Worm (Caenorhabditis elegans): ENCODE results near the gene set-19.

DNA sequence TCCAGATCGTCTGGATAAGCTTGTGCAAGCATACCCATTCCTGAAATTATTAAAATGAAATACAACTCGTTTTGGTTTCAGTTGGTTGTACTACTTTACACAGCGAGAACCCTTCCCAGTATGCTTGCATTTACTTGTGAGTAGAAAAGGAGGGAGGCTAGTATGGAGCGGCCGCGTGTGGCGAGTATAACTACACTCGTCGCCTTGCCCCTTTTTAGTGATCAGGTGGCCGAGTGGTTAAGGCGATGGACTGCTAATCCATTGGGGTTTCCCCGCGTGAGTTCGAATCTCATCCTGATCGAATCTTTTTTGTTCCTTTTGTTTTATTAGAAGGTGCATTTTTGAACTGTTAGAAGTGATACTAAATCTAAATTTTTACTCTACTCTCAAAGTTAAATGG lies 27.8 kb upstream of the set-19 start:
- no peak for TF ChIP-seq ama-1 (optimal IDR thresholded peaks at IDR 0.05)
- no peak for TF ChIP-seq lin-13 (GFP tag; optimal IDR thresholded peaks at IDR 0.05)
- no peak for TF ChIP-seq nhr-77 (tag; optimal IDR thresholded peaks at IDR 0.05)
- TF ChIP-seq ztf-11 (tag; optimal IDR thresholded peaks at IDR 0.05), result no peak
- TF ChIP-seq nhr-6 (tag; optimal IDR thresholded peaks at IDR 0.05), result no peak
- peak in 1 of 2 experiments; percentile 23 for TF ChIP-seq lsy-2 (tag; optimal IDR thresholded peaks at IDR 0.05)
- no peak for TF ChIP-seq skn-1 (tag; optimal IDR thresholded peaks at IDR 0.05)
- no peak for TF ChIP-seq nhr-11 (tag; optimal IDR thresholded peaks at IDR 0.05)
- no peak for TF ChIP-seq elt-3 (tag; optimal IDR thresholded peaks at IDR 0.05)
- TF ChIP-seq elt-1 (tag; optimal IDR thresholded peaks at IDR 0.05), result no peak
- no peak for TF ChIP-seq ZK546.5 (tag; optimal IDR thresholded peaks at IDR 0.05)

All from whole organism, L2 larva.